Worm (Caenorhabditis elegans) whole organism, L4 larva: Measurements from ENCODE around the gene aat-2.

ENCODE experiments used
- F44E2.7 ChIP-seq: fragments of 200-800 bp; sonication (Bioruptor generic); IDR thresholded peaks from 2 replicates; pipeline ENCODE4 v2.1.2; 2022; ENCODE audit warnings: missing genetic modification characterization, missing compliant biosample characterization
- T26A8.4 ChIP-seq: fragments of 200-800 bp; sonication (Bioruptor generic); IDR thresholded peaks from 2 replicates; pipeline ENCODE4 v1.3.6; 2022; ENCODE audit warnings: missing genetic modification characterization, missing compliant biosample characterization
- ceh-44 ChIP-seq: fragments of 200-800 bp; sonication (Bioruptor generic); IDR thresholded peaks from 2 replicates; pipeline ENCODE4 v1.3.6; 2022; ENCODE audit warnings: missing genetic modification reagents, missing genetic modification characterization, missing compliant biosample characterization
- ceh-62 ChIP-seq: sonication (generic microtip); optimal IDR thresholded peaks from 2 replicates; lab custom pipeline; 2017; ENCODE audit warnings: missing biosample characterization, missing genetic modification characterization
- egl-27 ChIP-seq: sonication (generic microtip); optimal IDR thresholded peaks from 3 replicates; lab custom pipeline; 2017; ENCODE audit warnings: missing biosample characterization, missing genetic modification reagents, missing genetic modification characterization
- fos-1 ChIP-seq: fragments of 150-350 bp; optimal IDR thresholded peaks from 2 replicates; lab custom pipeline; 2014; ENCODE audit warnings: missing biosample characterization, missing genetic modification characterization
- lin-29 ChIP-seq: fragments of 200-800 bp; sonication (Bioruptor generic); IDR thresholded peaks from 2 replicates; pipeline ENCODE4 v1.3.6; 2022; ENCODE audit warnings: missing genetic modification reagents, missing genetic modification characterization, missing compliant biosample characterization
- mep-1 ChIP-seq: fragments of 150-350 bp; sonication (generic microtip); optimal IDR thresholded peaks from 3 replicates; lab custom pipeline; 2014; ENCODE audit warnings: missing biosample characterization, missing genetic modification characterization
- mxl-2 ChIP-seq: fragments of 200-800 bp; sonication (Bioruptor generic); conservative IDR thresholded peaks from 2 replicates; pipeline ENCODE4 v1.3.6; 2022; ENCODE audit warnings: missing genetic modification reagents, missing genetic modification characterization, missing compliant biosample characterization
- nhr-10 ChIP-seq: fragments of 150-350 bp; optimal IDR thresholded peaks from 2 replicates; lab custom pipeline; 2014; ENCODE audit warnings: missing biosample characterization, missing genetic modification characterization
- nhr-25 ChIP-seq: sonication (generic microtip); optimal IDR thresholded peaks from 2 replicates; lab custom pipeline; 2017; ENCODE audit warnings: missing genetic modification characterization, mild to moderate bottlenecking, missing compliant biosample characterization, antibody characterized with exemption, moderate library complexity, borderline replicate concordance; ENCODE audit not compliant: insufficient read depth
- nhr-76 ChIP-seq: fragments of 150-350 bp; optimal IDR thresholded peaks from 2 replicates; lab custom pipeline; 2014; ENCODE audit warnings: missing biosample characterization, missing genetic modification characterization
- unc-62 ChIP-seq, 3 experiments: fragments of 150-350 bp in 1 of 3; sonication (generic microtip); optimal IDR thresholded peaks in 2 of 3; peaks in 1 of 3; 1 replicate in 1 of 3; 2 replicates in 2 of 3; lab custom pipeline; 2014 to 2017; ENCODE audit warnings: missing biosample characterization in 3 of 3, missing genetic modification characterization in 3 of 3, missing genetic modification reagents in 3 of 3, missing genotype in 1 of 3

ce11 chrV:9246260-9246659 lies at the start of gene aat-2:
- TF ChIP-seq egl-27 (tag; lab: Kevin White, UChicago) (no peak), T26A8.4 (no peak), unc-62 (GFP tag; optimal IDR thresholded peaks at IDR 0.05 in 1 of 2; lab: Kevin White, UChicago) (peak in 1 of 2 experiments; percentile 30), unc-62 (tag; optimal IDR thresholded peaks at IDR 0.05; lab: Kevin White, UChicago) (no peak), F44E2.7 (GFP tag; lab: Robert Waterston, UW) (no peak), nhr-76 (tag; lab: Kevin White, UChicago) (no peak), lin-29 (GFP tag; lab: Robert Waterston, UW) (no peak), nhr-25 (tag; lab: Kevin White, UChicago) (no peak), mep-1 (tag; lab: Kevin White, UChicago) (no peak), nhr-10 (no peak), ceh-62 (tag; lab: Kevin White, UChicago) (no peak), mxl-2 (GFP tag; lab: Robert Waterston, UW) (no peak), fos-1 (tag; lab: Kevin White, UChicago) (no peak), ceh-44 (GFP tag; lab: Robert Waterston, UW) (no peak)
